Fruit fly (Drosophila melanogaster): Measurements from ENCODE around the gene CG9399.

DNA sequence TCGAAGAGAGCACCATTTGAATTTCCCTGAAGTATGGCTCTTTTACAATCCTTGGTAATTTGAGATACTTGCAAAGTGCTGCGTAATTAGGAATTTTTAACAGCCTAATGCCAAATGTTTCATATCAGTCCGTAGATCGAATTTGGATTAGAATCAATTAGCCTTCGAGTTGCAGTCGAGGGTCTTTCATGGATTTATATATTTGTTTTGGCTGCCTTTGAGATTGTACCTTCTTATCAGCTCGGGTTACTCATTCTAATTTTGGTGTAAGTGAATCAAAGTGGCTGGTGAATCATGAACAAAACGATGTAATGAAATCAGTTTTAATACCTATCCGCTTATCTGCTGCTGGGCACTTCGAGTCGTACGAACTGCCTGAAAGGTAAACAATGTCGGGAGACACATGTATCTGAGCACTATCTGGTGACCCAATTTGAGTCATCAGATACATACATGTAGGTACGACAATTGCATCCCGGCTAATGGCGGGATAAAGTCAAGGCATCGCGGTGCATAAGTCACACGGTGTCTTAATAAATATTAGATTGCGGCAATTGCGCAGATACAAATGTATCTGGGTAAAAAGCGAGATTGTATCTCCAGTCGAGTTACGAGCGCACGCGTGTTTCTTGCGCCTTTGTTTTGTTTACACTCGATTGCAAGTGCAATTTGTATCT is 21.8 kb upstream of the CG9399 start:
- TF ChIP-seq pan (optimal IDR thresholded peaks at IDR 0.05) (no peak), ey (GFP tag; optimal IDR thresholded peaks at IDR 0.05) (no peak), lola (GFP tag; optimal IDR thresholded peaks at IDR 0.05) (no peak), dmrt93B (GFP tag; optimal IDR thresholded peaks at IDR 0.05) (no peak), Dfd (GFP tag; optimal IDR thresholded peaks at IDR 0.05) (no peak), usp (GFP tag; optimal IDR thresholded peaks at IDR 0.05) (no peak), psq (GFP tag; optimal IDR thresholded peaks at IDR 0.05) (no peak), br (GFP tag; optimal IDR thresholded peaks at IDR 0.05) (no peak), foxo (GFP tag; optimal IDR thresholded peaks at IDR 0.05) (no peak), CG32264 (GFP tag; optimal IDR thresholded peaks at IDR 0.05) (no peak), Hr78 (GFP tag; optimal IDR thresholded peaks at IDR 0.05) (no peak)

Measured in whole organism, wandering third instar larva.